Worm (Caenorhabditis elegans) whole organism, midembryonic: ENCODE measurements around the gene mrpl-50.

Experiments
- T22C8.4 ChIP-seq: fragments of 200-800 bp; sonication (Bioruptor generic); IDR thresholded peaks from 2 replicates; pipeline ENCODE4 v1.3.6; 2022; ENCODE audit warnings: missing genetic modification characterization, missing compliant biosample characterization
- flt-1 ChIP-seq: fragments of 200-800 bp; sonication (Bioruptor generic); IDR thresholded peaks from 2 replicates; pipeline ENCODE4 v1.3.6; 2022; ENCODE audit warnings: missing genetic modification characterization, missing compliant biosample characterization
- med-1 ChIP-seq: sonication (generic microtip); optimal IDR thresholded peaks from 2 replicates; lab custom pipeline; 2017; ENCODE audit warnings: missing genetic modification characterization, mild to moderate bottlenecking, missing compliant biosample characterization, antibody characterized with exemption, missing genetic modification reagents; ENCODE audit not compliant: insufficient read depth
- ref-1 ChIP-seq: fragments of 200-800 bp; sonication (Bioruptor generic); conservative IDR thresholded peaks from 2 replicates; pipeline ENCODE4 v1.3.6; 2022; ENCODE audit warnings: missing genetic modification reagents, missing genetic modification characterization, missing compliant biosample characterization
- tab-1 ChIP-seq: fragments of 200-800 bp; sonication (Bioruptor generic); IDR thresholded peaks from 2 replicates; pipeline ENCODE4 v1.3.6; 2022; ENCODE audit warnings: missing genetic modification characterization, missing compliant biosample characterization
- ztf-23 ChIP-seq: fragments of 200-800 bp; sonication (Bioruptor generic); IDR thresholded peaks from 2 replicates; pipeline ENCODE4 v1.3.6; 2022; ENCODE audit warnings: missing genetic modification reagents, missing genetic modification characterization, missing compliant biosample characterization

DNA sequence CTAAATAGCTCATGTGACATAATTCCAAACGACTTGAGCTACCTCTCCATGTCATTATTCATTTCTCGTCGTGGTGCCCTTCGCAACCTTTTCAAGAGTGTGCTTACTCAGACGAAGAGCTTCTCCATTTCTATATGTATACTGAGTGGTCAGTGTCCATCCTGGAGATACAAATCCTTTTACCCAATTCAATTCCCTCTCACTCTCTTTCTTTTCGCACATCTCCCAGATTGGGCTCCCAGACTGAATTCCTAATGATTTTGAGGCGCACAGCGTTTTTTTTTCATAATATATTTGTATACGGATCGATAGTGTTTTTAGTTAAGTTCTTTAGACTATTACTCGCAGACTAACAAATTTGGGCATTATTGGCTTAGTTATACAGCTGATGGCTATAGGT, 8.7 kb upstream of the mrpl-50 start:
- TF ChIP-seq ztf-23 (GFP tag; lab: Robert Waterston, UW): no peak
- no peak for TF ChIP-seq tab-1 (GFP tag; lab: Robert Waterston, UW)
- TF ChIP-seq flt-1 (GFP tag; lab: Robert Waterston, UW): no peak
- no peak for TF ChIP-seq T22C8.4 (GFP tag; lab: Robert Waterston, UW)
- TF ChIP-seq med-1: no peak
- TF ChIP-seq ref-1 (GFP tag; lab: Robert Waterston, UW): no peak
